Fruit fly (Drosophila melanogaster) whole organism, embryonic: ENCODE data around the gene kibra.

Source experiments
- CG10462 ChIP-seq: fragments of 200-800 bp; sonication (Bioruptor generic); optimal IDR thresholded peaks from 2 replicates; lab custom pipeline; 2016; ENCODE audit warnings: missing biosample characterization, missing genetic modification characterization
- CG11560 ChIP-seq: fragments of 200-800 bp; sonication (Bioruptor generic); IDR thresholded peaks from 3 replicates; pipeline ENCODE4 v1.3.6; 2022; ENCODE audit warnings: missing biosample characterization, missing genetic modification characterization
- CG13894 ChIP-seq: fragments of 200-800 bp; sonication (Bioruptor generic); optimal IDR thresholded peaks from 3 replicates; lab custom pipeline; 2018; ENCODE audit warnings: missing biosample characterization, mild to moderate bottlenecking, missing genetic modification characterization, moderate library complexity
- CG14014 ChIP-seq: fragments of 200-800 bp; sonication (Bioruptor generic); IDR thresholded peaks from 2 replicates; pipeline ENCODE4 v1.3.6; 2022; ENCODE audit warnings: missing biosample characterization, missing genetic modification characterization
- CG16813 ChIP-seq: fragments of 200-800 bp; sonication (Bioruptor generic); IDR thresholded peaks from 3 replicates; pipeline ENCODE4 v1.3.6; 2022; ENCODE audit warnings: missing biosample characterization, missing genetic modification characterization; ENCODE audit not compliant: partially characterized antibody
- CG17912 ChIP-seq: fragments of 200-800 bp; sonication (Bioruptor generic); optimal IDR thresholded peaks from 2 replicates; lab custom pipeline; 2018; ENCODE audit warnings: missing biosample characterization, mild to moderate bottlenecking, missing genetic modification characterization
- CG1832 ChIP-seq: fragments of 200-800 bp; sonication (Bioruptor generic); optimal IDR thresholded peaks from 2 replicates; lab custom pipeline; 2017; ENCODE audit warnings: missing biosample characterization, mild to moderate bottlenecking, missing genetic modification characterization, inconsistent platforms
- CG32772 ChIP-seq: fragments of 200-800 bp; sonication (Bioruptor generic); IDR thresholded peaks from 2 replicates; pipeline ENCODE4 v1.3.6; 2022; ENCODE audit warnings: missing biosample characterization, missing genetic modification characterization
- CG3726 ChIP-seq: fragments of 200-800 bp; sonication (Bioruptor generic); IDR thresholded peaks from 3 replicates; pipeline ENCODE4, ENCODE4 v1.3.6; 2022; ENCODE audit warnings: missing biosample characterization, missing genetic modification characterization
- CG3847 ChIP-seq: fragments of 200-800 bp; sonication (Bioruptor generic); IDR thresholded peaks from 2 replicates; pipeline ENCODE4 v1.3.6; 2022; ENCODE audit warnings: missing biosample characterization, missing genetic modification characterization
- CG3995 ChIP-seq: fragments of 200-800 bp; sonication (Bioruptor generic); optimal IDR thresholded peaks from 3 replicates; lab custom pipeline; 2016; ENCODE audit warnings: missing biosample characterization, missing genetic modification characterization
- CG4360 ChIP-seq: fragments of 200-800 bp; sonication (Bioruptor generic); IDR thresholded peaks from 2 replicates; pipeline ENCODE4 v1.3.6; 2022; ENCODE audit warnings: missing biosample characterization, missing genetic modification characterization
- CG6654 ChIP-seq: fragments of 200-800 bp; sonication (Bioruptor generic); optimal IDR thresholded peaks from 2 replicates; lab custom pipeline; 2017; ENCODE audit warnings: missing biosample characterization, mild to moderate bottlenecking, missing genetic modification characterization
- CG6689 ChIP-seq: fragments of 200-800 bp; sonication (Bioruptor generic); IDR thresholded peaks from 2 replicates; pipeline ENCODE4 v1.3.6; 2022; ENCODE audit warnings: missing biosample characterization, missing genetic modification characterization
- CG8924 ChIP-seq: fragments of 200-800 bp; optimal IDR thresholded peaks from 3 replicates; lab custom pipeline; 2019; ENCODE audit warnings: missing biosample characterization, mild to moderate bottlenecking, missing genetic modification characterization, moderate library complexity
- CTCF ChIP-seq: fragments of 200-800 bp; sonication (Bioruptor generic); optimal IDR thresholded peaks from 2 replicates; lab custom pipeline; 2017; ENCODE audit warnings: missing biosample characterization, mild to moderate bottlenecking, missing genetic modification characterization, moderate library complexity
- D ChIP-seq, 2 experiments: fragments of 200-800 bp in 1 of 2; fragments of >200 bp in 1 of 2; sonication (Bioruptor generic) in 1 of 2; optimal IDR thresholded peaks; 2 replicates in 1 of 2; 3 replicates in 1 of 2; lab custom pipeline; 2017; ENCODE audit warnings: mild to moderate bottlenecking in 1 of 2, missing biosample characterization in 1 of 2, missing genetic modification characterization in 1 of 2, missing genetic modification reagents in 1 of 2
- Dad ChIP-seq: fragments of 200-800 bp; sonication (Bioruptor generic); optimal IDR thresholded peaks from 3 replicates; lab custom pipeline; 2016; ENCODE audit warnings: missing biosample characterization, missing genetic modification characterization
- Dbx ChIP-seq: fragments of 200-800 bp; sonication (Bioruptor generic); IDR thresholded peaks from 3 replicates; pipeline ENCODE4 v1.3.6; 2022; ENCODE audit warnings: missing biosample characterization, missing genetic modification characterization
- Dfd ChIP-seq, 2 experiments: fragments of >200 bp; optimal IDR thresholded peaks; 2 replicates each; lab custom pipeline; 2017; ENCODE audit warnings: missing biosample characterization in 2 of 2, missing genetic modification characterization in 2 of 2
- Elba2 ChIP-seq: fragments of 200-800 bp; sonication (Bioruptor generic); optimal IDR thresholded peaks from 3 replicates; lab custom pipeline; 2016; ENCODE audit warnings: missing biosample characterization, missing genetic modification characterization
- Meics ChIP-seq: fragments of 200-800 bp; sonication (Bioruptor generic); optimal IDR thresholded peaks from 2 replicates; lab custom pipeline; 2017; ENCODE audit warnings: missing biosample characterization, mild to moderate bottlenecking, missing genetic modification characterization
- NFAT ChIP-seq: fragments of 200-800 bp; sonication (Bioruptor generic); IDR thresholded peaks from 2 replicates; pipeline ENCODE4 v1.3.6; 2022; ENCODE audit warnings: missing biosample characterization, missing genetic modification characterization
- Nf-YC ChIP-seq: fragments of 200-800 bp; optimal IDR thresholded peaks from 3 replicates; lab custom pipeline; 2019; ENCODE audit warnings: missing biosample characterization, mild to moderate bottlenecking, missing genetic modification characterization, moderate library complexity
- NfI ChIP-seq: fragments of 200-800 bp; sonication (Bioruptor generic); optimal IDR thresholded peaks from 3 replicates; lab custom pipeline; 2018; ENCODE audit warnings: missing biosample characterization, mild to moderate bottlenecking, missing genetic modification characterization, moderate library complexity
- Optix ChIP-seq: fragments of 200-800 bp; sonication (Bioruptor generic); IDR thresholded peaks from 3 replicates; pipeline ENCODE4 v1.3.6; 2022; ENCODE audit warnings: missing biosample characterization, missing genetic modification characterization
- Ptx1 ChIP-seq: fragments of 200-800 bp; sonication (Bioruptor generic); IDR thresholded peaks from 2 replicates; pipeline ENCODE4 v1.3.6; 2022; ENCODE audit warnings: missing biosample characterization, missing genetic modification characterization
- Ravus ChIP-seq: fragments of 200-800 bp; sonication (Bioruptor generic); IDR thresholded peaks from 2 replicates; pipeline ENCODE4 v1.3.6; 2022; ENCODE audit warnings: missing biosample characterization, missing genetic modification characterization
- Sox102F ChIP-seq: fragments of 200-800 bp; sonication (Bioruptor generic); optimal IDR thresholded peaks from 2 replicates; lab custom pipeline; 2018; ENCODE audit warnings: missing biosample characterization, mild to moderate bottlenecking, missing genetic modification characterization, moderate library complexity
- Sry-β ChIP-seq: fragments of 200-800 bp; sonication (Bioruptor generic); optimal IDR thresholded peaks from 2 replicates; lab custom pipeline; 2018; ENCODE audit warnings: missing biosample characterization, mild to moderate bottlenecking, missing genetic modification characterization, moderate library complexity
- abd-A ChIP-seq: fragments of 200-800 bp; sonication (Bioruptor generic); optimal IDR thresholded peaks from 3 replicates; lab custom pipeline; 2019; ENCODE audit warnings: missing biosample characterization, mild to moderate bottlenecking, missing genetic modification characterization, moderate library complexity
- amos ChIP-seq: fragments of 200-800 bp; sonication (Bioruptor generic); IDR thresholded peaks from 2 replicates; pipeline ENCODE4 v1.3.6; 2022; ENCODE audit warnings: missing biosample characterization, missing genetic modification characterization; ENCODE audit not compliant: partially characterized antibody
- ato ChIP-seq: fragments of 200-800 bp; sonication (Bioruptor generic); IDR thresholded peaks from 2 replicates; pipeline ENCODE4 v1.3.6; 2022; ENCODE audit warnings: missing biosample characterization, missing genetic modification characterization; ENCODE audit not compliant: partially characterized antibody
- bowl ChIP-seq: fragments of 200-800 bp; sonication (Bioruptor generic); IDR thresholded peaks from 2 replicates; pipeline ENCODE4 v1.3.6; 2022; ENCODE audit warnings: missing biosample characterization, missing genetic modification characterization
- br ChIP-seq: fragments of >200 bp; optimal IDR thresholded peaks from 2 replicates; lab custom pipeline; 2017
- crc ChIP-seq: fragments of 200-800 bp; sonication (Bioruptor generic); optimal IDR thresholded peaks from 2 replicates; lab custom pipeline; 2016; ENCODE audit warnings: missing biosample characterization, missing genetic modification characterization
- da ChIP-seq: fragments of 200-800 bp; sonication (Bioruptor generic); optimal IDR thresholded peaks from 2 replicates; lab custom pipeline; 2016; ENCODE audit warnings: missing biosample characterization, missing genetic modification characterization
- dmrt99B ChIP-seq: fragments of 200-800 bp; sonication (Bioruptor generic); optimal IDR thresholded peaks from 2 replicates; lab custom pipeline; 2018; ENCODE audit warnings: missing biosample characterization, mild to moderate bottlenecking, missing genetic modification characterization, moderate library complexity
- exex ChIP-seq: fragments of 200-800 bp; sonication (Bioruptor generic); optimal IDR thresholded peaks from 4 replicates; lab custom pipeline; 2018; ENCODE audit warnings: missing biosample characterization, mild to moderate bottlenecking, missing genetic modification characterization, moderate library complexity
- eyg ChIP-seq: fragments of 200-800 bp; sonication (Bioruptor generic); optimal IDR thresholded peaks from 3 replicates; lab custom pipeline; 2016; ENCODE audit warnings: missing biosample characterization, missing genetic modification characterization
- grau ChIP-seq: fragments of 200-800 bp; optimal IDR thresholded peaks from 3 replicates; lab custom pipeline; 2019; ENCODE audit warnings: missing biosample characterization, mild to moderate bottlenecking, missing genetic modification characterization, moderate library complexity
- ham ChIP-seq: fragments of 200-800 bp; sonication (Bioruptor generic); IDR thresholded peaks from 2 replicates; pipeline ENCODE4 v1.3.6; 2022; ENCODE audit warnings: missing biosample characterization, missing genetic modification characterization
- kni ChIP-seq: fragments of 200-800 bp; sonication (Bioruptor generic); optimal IDR thresholded peaks from 3 replicates; lab custom pipeline; 2017; ENCODE audit warnings: mild to moderate bottlenecking, missing biosample characterization, missing genetic modification reagents, missing genetic modification characterization
- lola ChIP-seq, 3 experiments: fragments of >200 bp in 2 of 3; fragments of 200-800 bp in 1 of 3; sonication (Bioruptor generic) in 1 of 3; optimal IDR thresholded peaks; 2 replicates each; lab custom pipeline; 2017 to 2019; ENCODE audit warnings: missing biosample characterization in 3 of 3, missing genetic modification characterization in 3 of 3, mild to moderate bottlenecking in 1 of 3, moderate library complexity in 1 of 3
- prd ChIP-seq, 3 experiments: fragments of >200 bp in 2 of 3; fragments of 200-800 bp in 1 of 3; sonication (Bioruptor generic) in 1 of 3; optimal IDR thresholded peaks in 2 of 3; IDR thresholded peaks in 1 of 3; 2 replicates in 2 of 3; 3 replicates in 1 of 3; pipeline versions ENCODE4 v1.3.6 to Lab custom; 2017 to 2022; ENCODE audit warnings: missing biosample characterization in 1 of 3, missing genetic modification characterization in 1 of 3
- ranshi ChIP-seq: fragments of 200-800 bp; sonication (Bioruptor generic); IDR thresholded peaks from 2 replicates; pipeline ENCODE4 v1.3.6; 2022; ENCODE audit warnings: missing biosample characterization, missing genetic modification characterization
- shn ChIP-seq: fragments of 200-800 bp; sonication (Bioruptor generic); optimal IDR thresholded peaks from 3 replicates; lab custom pipeline; 2016; ENCODE audit warnings: missing biosample characterization, missing genetic modification characterization
- slbo ChIP-seq: fragments of 200-800 bp; sonication (Bioruptor generic); IDR thresholded peaks from 2 replicates; pipeline ENCODE4 v1.3.6; 2022; ENCODE audit warnings: missing biosample characterization, missing genetic modification characterization
- tap ChIP-seq: fragments of 200-800 bp; optimal IDR thresholded peaks from 3 replicates; lab custom pipeline; 2019; ENCODE audit warnings: missing biosample characterization, mild to moderate bottlenecking, missing genetic modification characterization, moderate library complexity
- ttk ChIP-seq: fragments of 200-800 bp; sonication (Bioruptor generic); IDR thresholded peaks from 2 replicates; pipeline ENCODE4 v2.1.2; 2022; ENCODE audit warnings: missing biosample characterization, missing genetic modification characterization
- twi ChIP-seq: fragments of 200-800 bp; optimal IDR thresholded peaks from 2 replicates; lab custom pipeline; 2019; ENCODE audit warnings: missing biosample characterization, mild to moderate bottlenecking, missing genetic modification characterization, moderate library complexity

The kibra gene

dm6 chr3R:14739088-14739487, 15.0 kb upstream of the kibra start (continued):
- TF ChIP-seq prd (optimal IDR thresholded peaks at IDR 0.05; lab: Kevin White, UChicago) (no peak), prd (GFP tag; IDR thresholded peaks at IDR 0.05; lab: Robert Waterston, UW) (peak; percentile 37; the same call in 2 of the 3 replicates), CG3995 (GFP tag; lab: Kevin White, UChicago) (no peak), CG1832 (GFP tag; lab: Kevin White, UChicago) (peak; percentile 97), Dfd (GFP tag; optimal IDR thresholded peaks at IDR 0.05; lab: Kevin White, UChicago) (no peak), CG4360 (GFP tag; lab: Robert Waterston, UW) (no peak), twi (tag; lab: Kevin White, UChicago) (no peak), exex (tag; lab: Kevin White, UChicago) (peak; percentile 70), Sox102F (GFP tag; lab: Kevin White, UChicago) (no peak), NFAT (GFP tag; lab: Robert Waterston, UW) (peak; percentile 68), CG32772 (GFP tag; lab: Robert Waterston, UW) (no peak), Sry-β (no peak), CTCF (GFP tag; lab: Kevin White, UChicago) (no peak), grau (tag; lab: Kevin White, UChicago) (peak; percentile 2), Meics (GFP tag; lab: Kevin White, UChicago) (no peak), CG6654 (no peak), Elba2 (GFP tag; lab: Kevin White, UChicago) (no peak), shn (GFP tag; lab: Kevin White, UChicago) (no peak), crc (no peak), CG17912 (GFP tag; lab: Kevin White, UChicago) (peak; percentile 82), dmrt99B (tag; lab: Kevin White, UChicago) (no peak), CG8924 (peak; percentile 34), kni (GFP tag; lab: Kevin White, UChicago) (peak; percentile 32), amos (GFP tag; lab: Robert Waterston, UW) (peak; percentile 41; the same call in 1 of the 2 replicates), tap (tag; lab: Kevin White, UChicago) (peak; percentile 18), lola (GFP tag; optimal IDR thresholded peaks at IDR 0.05; lab: Kevin White, UChicago) (no peak), D (optimal IDR thresholded peaks at IDR 0.05; lab: Kevin White, UChicago) (no peak), D (GFP tag; optimal IDR thresholded peaks at IDR 0.05; lab: Kevin White, UChicago) (no peak), CG3726 (no peak), CG16813 (GFP tag; lab: Robert Waterston, UW) (peak; percentile 23; the same call in 1 of the 3 replicates), CG3847 (GFP tag; lab: Robert Waterston, UW) (peak; percentile 66), NfI (GFP tag; lab: Kevin White, UChicago) (peak; percentile 20), Optix (GFP tag; lab: Robert Waterston, UW) (0 out of 3 replicates have a peak, but pooled peaks have one; percentile 25), ttk (GFP tag; lab: Robert Waterston, UW) (no peak), CG10462 (no peak), Dbx (peak; percentile 77; the same call in 2 of the 3 replicates), eyg (no peak), Dad (no peak), bowl (no peak), Nf-YC (peak; percentile 89), CG14014 (GFP tag; lab: Robert Waterston, UW) (no peak), CG13894 (tag; lab: Kevin White, UChicago) (peak; percentile 70), da (GFP tag; lab: Kevin White, UChicago) (no peak), ranshi (GFP tag; lab: Robert Waterston, UW) (no peak), ato (GFP tag; lab: Robert Waterston, UW) (0 out of 2 replicates have a peak, but pooled peaks have one; percentile 46), br (lab: Kevin White, UChicago) (no peak), slbo (GFP tag; lab: Robert Waterston, UW) (peak; percentile 42), Ravus (no peak), abd-A (tag; lab: Kevin White, UChicago) (peak; percentile 99), CG11560 (tag; lab: Robert Waterston, UW) (no peak), ham (GFP tag; lab: Robert Waterston, UW) (no peak), Ptx1 (peak; percentile 17; the same call in 1 of the 2 replicates), CG6689 (peak; percentile 29; the same call in 1 of the 2 replicates)
